Worm (Caenorhabditis elegans) whole organism, mixed stage, embryonic: ENCODE results near the gene C05C10.7.

ENCODE experiments used
- drap-1 ChIP-seq: fragments of 200-800 bp; sonication (Bioruptor generic); optimal IDR thresholded peaks from 3 replicates; lab custom pipeline; 2018; ENCODE audit warnings: mild to moderate bottlenecking, missing genetic modification characterization, missing compliant biosample characterization
- elt-1 ChIP-seq: sonication (generic microtip); optimal IDR thresholded peaks from 2 replicates; lab custom pipeline; 2017; ENCODE audit warnings: missing genetic modification characterization, mild to moderate bottlenecking, missing compliant biosample characterization, antibody characterized with exemption, moderate library complexity, borderline replicate concordance; ENCODE audit not compliant: insufficient read depth
- elt-3 ChIP-seq: fragments of 150-350 bp; optimal IDR thresholded peaks from 2 replicates; lab custom pipeline; 2014; ENCODE audit warnings: missing biosample characterization, missing genetic modification characterization
- ham-2 ChIP-seq: fragments of 200-800 bp; sonication (Bioruptor generic); optimal IDR thresholded peaks from 2 replicates; lab custom pipeline; 2018; ENCODE audit warnings: mild to moderate bottlenecking, missing genetic modification characterization, missing compliant biosample characterization
- nhr-76 ChIP-seq: sonication (generic microtip); optimal IDR thresholded peaks from 2 replicates; lab custom pipeline; 2017; ENCODE audit warnings: missing biosample characterization, missing genetic modification characterization
- pha-4 ChIP-seq: fragments of 150-350 bp; optimal IDR thresholded peaks from 2 replicates; lab custom pipeline; 2018; ENCODE audit warnings: missing biosample characterization, missing genetic modification reagents, missing genetic modification characterization
- snpc-4 ChIP-seq: fragments of 150-350 bp; optimal IDR thresholded peaks from 2 replicates; lab custom pipeline; 2014; ENCODE audit warnings: missing biosample characterization, missing genetic modification characterization
- sptf-1 ChIP-seq: sonication (generic microtip); optimal IDR thresholded peaks from 2 replicates; lab custom pipeline; 2017; ENCODE audit warnings: mild to moderate bottlenecking, missing genetic modification characterization, moderate library complexity, missing compliant biosample characterization
- ztf-11 ChIP-seq: fragments of 150-350 bp; optimal IDR thresholded peaks from 2 replicates; lab custom pipeline; 2014; ENCODE audit warnings: missing biosample characterization, missing genetic modification characterization

- no peak for TF ChIP-seq elt-3 (tag; lab: Kevin White, UChicago)
- TF ChIP-seq drap-1, result no peak
- TF ChIP-seq ham-2 (GFP tag; lab: Kevin White, UChicago), result no peak
- TF ChIP-seq sptf-1, result no peak
- no peak for TF ChIP-seq elt-1 (tag; lab: Kevin White, UChicago)
- TF ChIP-seq pha-4 (tag; lab: Kevin White, UChicago), result no peak
- TF ChIP-seq nhr-76 (tag; lab: Kevin White, UChicago), result no peak
- TF ChIP-seq ztf-11 (tag; lab: Kevin White, UChicago), result no peak
- TF ChIP-seq snpc-4, result no peak
These were observed 46.4 kb downstream of the C05C10.7 start, which contains the start of gene C08H9.16 for ce11 chrII:9892409-9892808.
